Worm (Caenorhabditis elegans) whole organism, late embryonic: Measurements from ENCODE around the gene add-2.

Source experiments
- T23F11.4 ChIP-seq: fragments of 200-800 bp; sonication (Bioruptor generic); optimal IDR thresholded peaks from 2 replicates; lab custom pipeline; 2018; ENCODE audit warnings: mild to moderate bottlenecking, missing genetic modification characterization, missing compliant biosample characterization
- ama-1 ChIP-seq: fragments of 150-350 bp; optimal IDR thresholded peaks from 2 replicates; lab custom pipeline; 2014
- ceh-45 ChIP-seq: fragments of 200-800 bp; sonication (Bioruptor generic); IDR thresholded peaks from 2 replicates; pipeline ENCODE4 v1.3.6; 2022; ENCODE audit warnings: missing genetic modification reagents, missing genetic modification characterization, missing compliant biosample characterization
- dve-1 ChIP-seq: sonication (generic microtip); optimal IDR thresholded peaks from 2 replicates; lab custom pipeline; 2017; ENCODE audit warnings: antibody characterized with exemption, mild to moderate bottlenecking, missing genetic modification characterization, missing compliant biosample characterization
- ets-4 ChIP-seq: sonication (generic microtip); optimal IDR thresholded peaks from 2 replicates; lab custom pipeline; 2016; ENCODE audit warnings: missing genetic modification characterization, missing compliant biosample characterization
- nfya-1 ChIP-seq: sonication (generic microtip); optimal IDR thresholded peaks from 2 replicates; lab custom pipeline; 2017; ENCODE audit warnings: missing genetic modification characterization, mild to moderate bottlenecking, missing compliant biosample characterization, antibody characterized with exemption, moderate library complexity
- nhr-11 ChIP-seq: fragments of 150-350 bp; optimal IDR thresholded peaks from 2 replicates; lab custom pipeline; 2014; ENCODE audit warnings: missing biosample characterization, missing genetic modification characterization
- rnt-1 ChIP-seq: sonication (generic microtip); optimal IDR thresholded peaks from 2 replicates; lab custom pipeline; 2016; ENCODE audit warnings: missing genetic modification characterization, missing compliant biosample characterization

ce11 chrV:12020940-12021339, 7.7 kb upstream of the add-2 start:
- TF ChIP-seq nhr-11 (tag; lab: Kevin White, UChicago) = no peak
- TF ChIP-seq ceh-45 (GFP tag; lab: Robert Waterston, UW) = no peak
- TF ChIP-seq ama-1 (lab: Kevin White, UChicago) = no peak
- TF ChIP-seq T23F11.4 (GFP tag; lab: Kevin White, UChicago) = no peak
- no peak for TF ChIP-seq ets-4 (tag; lab: Kevin White, UChicago)
- TF ChIP-seq rnt-1 = no peak
- TF ChIP-seq nfya-1 (tag; lab: Kevin White, UChicago) = no peak
- no peak for TF ChIP-seq dve-1 (tag; lab: Kevin White, UChicago)
